Fruit fly (Drosophila melanogaster): ENCODE data around the gene CG32488.

CG32488 gene

dm6 chr3L:3017156-3017555 is 1.3 kb upstream of the CG32488 start, which contains the start of gene CG32487:
Gene CG32487, minus strand, starts transcription at chr3L:3017256.
- TF ChIP-seq Ets96B (tag; optimal IDR thresholded peaks at IDR 0.05) (no peak), fd59A (GFP tag; optimal IDR thresholded peaks at IDR 0.05) (no peak), cyc (GFP tag; optimal IDR thresholded peaks at IDR 0.05) (no peak), ss (GFP tag; optimal IDR thresholded peaks at IDR 0.05) (no peak), pdm3 (GFP tag; optimal IDR thresholded peaks at IDR 0.05) (no peak), CG6792 (GFP tag; optimal IDR thresholded peaks at IDR 0.05) (no peak), esn (GFP tag; optimal IDR thresholded peaks at IDR 0.05) (no peak), CG10631 (GFP tag; optimal IDR thresholded peaks at IDR 0.05) (no peak), svp (GFP tag) (no peak), CG11294 (GFP tag; IDR thresholded peaks at IDR 0.05) (no peak), salr (GFP tag; optimal IDR thresholded peaks at IDR 0.05) (no peak), vri (GFP tag; optimal IDR thresholded peaks at IDR 0.05) (no peak), CG3919 (GFP tag; optimal IDR thresholded peaks at IDR 0.05) (no peak), achi (GFP tag; optimal IDR thresholded peaks at IDR 0.05) (no peak), CG7368 (GFP tag; optimal IDR thresholded peaks at IDR 0.05) (no peak), CG1621 (tag; optimal IDR thresholded peaks at IDR 0.05) (no peak)

dm6 chr3L:3013496-3013895 is 2.4 kb downstream of the CG32488 start:
- TF ChIP-seq CG16779 (tag; optimal IDR thresholded peaks at IDR 0.05) (no peak), Eip78C (GFP tag) (no peak), fd59A (GFP tag; optimal IDR thresholded peaks at IDR 0.05) (no peak), Hr39 (GFP tag; optimal IDR thresholded peaks at IDR 0.05) (no peak), Hr38 (GFP tag; optimal IDR thresholded peaks at IDR 0.05) (no peak), Smox (GFP tag; optimal IDR thresholded peaks at IDR 0.05) (no peak), pdm3 (GFP tag; optimal IDR thresholded peaks at IDR 0.05) (no peak), Eip75B (GFP tag; optimal IDR thresholded peaks at IDR 0.05) (no peak), CG15336 (GFP tag; IDR thresholded peaks at IDR 0.05) (no peak), CG6276 (GFP tag; optimal IDR thresholded peaks at IDR 0.05) (no peak), achi (GFP tag; optimal IDR thresholded peaks at IDR 0.05) (no peak), CG6854 (GFP tag; optimal IDR thresholded peaks at IDR 0.05) (no peak)

dm6 chr3L:3001445-3001844 is 14.4 kb downstream of the CG32488 start, which contains the start of gene FMRFaR:
Gene FMRFaR, plus strand, starts transcription at chr3L:3001716.
- TF ChIP-seq lz (GFP tag; optimal IDR thresholded peaks at IDR 0.05) (no peak), cyc (GFP tag; optimal IDR thresholded peaks at IDR 0.05) (no peak), fd85E (GFP tag; optimal IDR thresholded peaks at IDR 0.05) (no peak), CG6854 (GFP tag; optimal IDR thresholded peaks at IDR 0.05) (no peak), eg (GFP tag; IDR thresholded peaks at IDR 0.05) (0 out of 3 replicates have a peak, but pooled peaks have one; percentile 19), Ets21C (GFP tag; optimal IDR thresholded peaks at IDR 0.05) (no peak), pdm3 (GFP tag; optimal IDR thresholded peaks at IDR 0.05) (no peak), CG3032 (tag; optimal IDR thresholded peaks at IDR 0.05) (no peak)

dm6 chr3L:2994872-2995271 is 21.0 kb downstream of the CG32488 start, which contains the start of gene CG2113:
Gene CG2113, plus strand, starts transcription at chr3L:2995172.
- TF ChIP-seq CG10631 (GFP tag; optimal IDR thresholded peaks at IDR 0.05) (no peak), CG15336 (GFP tag; IDR thresholded peaks at IDR 0.05) (no peak), CG10669 (GFP tag; optimal IDR thresholded peaks at IDR 0.05) (no peak), Hr38 (GFP tag; optimal IDR thresholded peaks at IDR 0.05) (no peak), cyc (GFP tag; optimal IDR thresholded peaks at IDR 0.05) (no peak)

dm6 chr3L:2987749-2988148 is 28.1 kb downstream of the CG32488 start:
- peak; percentile 33 for TF ChIP-seq svp (GFP tag)
- no peak for TF ChIP-seq Sox15 (GFP tag; optimal IDR thresholded peaks at IDR 0.05)

- TF ChIP-seq CG8632 (GFP tag; optimal IDR thresholded peaks at IDR 0.05), result no peak
- TF ChIP-seq dac (GFP tag; optimal IDR thresholded peaks at IDR 0.05), result no peak
- no peak for TF ChIP-seq Smox (GFP tag; optimal IDR thresholded peaks at IDR 0.05)
- no peak for TF ChIP-seq fd85E (GFP tag; optimal IDR thresholded peaks at IDR 0.05)
- TF ChIP-seq Eip78C (GFP tag), result no peak
- TF ChIP-seq Sox14 (GFP tag; optimal IDR thresholded peaks at IDR 0.05), result no peak
- TF ChIP-seq ss (GFP tag; optimal IDR thresholded peaks at IDR 0.05), result no peak
- no peak for TF ChIP-seq Gug (GFP tag; IDR thresholded peaks at IDR 0.05)
- no peak for TF ChIP-seq CG3032 (tag; optimal IDR thresholded peaks at IDR 0.05)
- no peak for TF ChIP-seq achi (GFP tag; optimal IDR thresholded peaks at IDR 0.05)
- TF ChIP-seq Hr4 (GFP tag; optimal IDR thresholded peaks at IDR 0.05), result no peak
- TF ChIP-seq acj6 (GFP tag; optimal IDR thresholded peaks at IDR 0.05), result no peak
- TF ChIP-seq vri (GFP tag; optimal IDR thresholded peaks at IDR 0.05), result no peak
- TF ChIP-seq net (GFP tag; optimal IDR thresholded peaks at IDR 0.05), result no peak
These were observed 29.6 kb downstream of the CG32488 start for dm6 chr3L:2986302-2986701.
